Comparison of ENCODE assay signal across 1 fruit fly cellular context in genomic region chrX:10474625-10475024, dm6.
TF ChIP-seq lines count a peak whose summit lies in the region.

Gene nocte, minus strand, starts transcription at chrX:10474675.

TF ChIP-seq in whole organism, embryonic, 481 proteins besides CTCF, POLR2A, EP300 and RAD21 (continued from another document):
- TF ChIP-seq vnd (GFP tag; IDR thresholded peaks at IDR 0.05; lab: Robert Waterston, UW; ENCODE audit: partially characterized antibody) (peak; percentile 48; the same call in 2 of the 3 replicates), tio (GFP tag; optimal IDR thresholded peaks at IDR 0.05; lab: Kevin White, UChicago) (no peak), kni (GFP tag; optimal IDR thresholded peaks at IDR 0.05; lab: Kevin White, UChicago) (no peak), en (GFP tag; optimal IDR thresholded peaks at IDR 0.05; lab: Kevin White, UChicago) (no peak), CG9932 (GFP tag; IDR thresholded peaks at IDR 0.05; lab: Robert Waterston, UW) (peak; percentile 21; the same call in 1 of the 2 replicates), CG32772 (GFP tag; IDR thresholded peaks at IDR 0.05; lab: Robert Waterston, UW) (no peak), CG32767 (GFP tag; IDR thresholded peaks at IDR 0.05; lab: Robert Waterston, UW) (peak; percentile 87), sqz (GFP tag; optimal IDR thresholded peaks at IDR 0.05; lab: Kevin White, UChicago) (peak; percentile 0), Myb (GFP tag; optimal IDR thresholded peaks at IDR 0.05; lab: Kevin White, UChicago) (peak; percentile 16), prd (optimal IDR thresholded peaks at IDR 0.05; lab: Kevin White, UChicago) (no peak), prd (GFP tag; IDR thresholded peaks at IDR 0.05; lab: Robert Waterston, UW) (no peak), ci (GFP tag; IDR thresholded peaks at IDR 0.05; lab: Robert Waterston, UW) (0 out of 3 replicates have a peak, but pooled peaks have one; percentile 6), lola (GFP tag; optimal IDR thresholded peaks at IDR 0.05; lab: Kevin White, UChicago) (no peak), CG10462 (GFP tag; optimal IDR thresholded peaks at IDR 0.05; lab: Kevin White, UChicago) (no peak), CG12942 (GFP tag; optimal IDR thresholded peaks at IDR 0.05; lab: Kevin White, UChicago) (no peak), Fer3 (tag; optimal IDR thresholded peaks at IDR 0.05; lab: Kevin White, UChicago) (no peak), cwo (GFP tag; optimal IDR thresholded peaks at IDR 0.05; lab: Kevin White, UChicago) (no peak), fru (optimal IDR thresholded peaks at IDR 0.05; lab: Kevin White, UChicago) (no peak), Sry-δ (GFP tag; optimal IDR thresholded peaks at IDR 0.05; lab: Kevin White, UChicago) (peak; percentile 66), mld (GFP tag; IDR thresholded peaks at IDR 0.05; lab: Robert Waterston, UW; ENCODE audit: partially characterized antibody) (no peak), PHDP (tag; optimal IDR thresholded peaks at IDR 0.05; lab: Kevin White, UChicago) (no peak), CG4820 (GFP tag; optimal IDR thresholded peaks at IDR 0.05; lab: Kevin White, UChicago) (no peak), CG6272 (GFP tag; IDR thresholded peaks at IDR 0.05; lab: Robert Waterston, UW) (no peak), repo (GFP tag; optimal IDR thresholded peaks at IDR 0.05; lab: Kevin White, UChicago) (no peak), pita (GFP tag; optimal IDR thresholded peaks at IDR 0.05; lab: Kevin White, UChicago) (no peak), HLH4C (GFP tag; IDR thresholded peaks at IDR 0.05; lab: Robert Waterston, UW; ENCODE audit: partially characterized antibody) (0 out of 3 replicates have a peak, but pooled peaks have one; percentile 46), Ets65A (GFP tag; lab: Kevin White, UChicago) (peak; percentile 88), zfh2 (GFP tag; optimal IDR thresholded peaks at IDR 0.05; lab: Kevin White, UChicago) (peak; percentile 42), ind (GFP tag; optimal IDR thresholded peaks at IDR 0.05; lab: Kevin White, UChicago) (peak; percentile 24), CG43689 (GFP tag; IDR thresholded peaks at IDR 0.05; lab: Robert Waterston, UW) (no peak), Atf3 (GFP tag; optimal IDR thresholded peaks at IDR 0.05; lab: Kevin White, UChicago) (no peak), CG8765 (GFP tag; IDR thresholded peaks at IDR 0.05; lab: Robert Waterston, UW) (no peak), CG13296 (GFP tag; optimal IDR thresholded peaks at IDR 0.05; lab: Kevin White, UChicago) (no peak), sug (tag; optimal IDR thresholded peaks at IDR 0.05; lab: Kevin White, UChicago) (peak; percentile 33), kah (GFP tag; optimal IDR thresholded peaks at IDR 0.05; lab: Kevin White, UChicago) (no peak), CG34422 (GFP tag; IDR thresholded peaks at IDR 0.05; lab: Robert Waterston, UW) (no peak), CG10543 (GFP tag; optimal IDR thresholded peaks at IDR 0.05; lab: Kevin White, UChicago) (no peak), ro (GFP tag; IDR thresholded peaks at IDR 0.05; lab: Robert Waterston, UW) (no peak), inv (GFP tag; IDR thresholded peaks at IDR 0.05; lab: Robert Waterston, UW; ENCODE audit: partially characterized antibody) (0 out of 2 replicates have a peak, but pooled peaks have one; percentile 10), phol (tag; optimal IDR thresholded peaks at IDR 0.05; lab: Kevin White, UChicago) (peak; percentile 53), CG3281 (GFP tag; optimal IDR thresholded peaks at IDR 0.05; lab: Kevin White, UChicago) (no peak), Dref (GFP tag; IDR thresholded peaks at IDR 0.05; lab: Robert Waterston, UW) (peak; percentile 64), knrl (GFP tag; IDR thresholded peaks at IDR 0.05; lab: Robert Waterston, UW; ENCODE audit: partially characterized antibody) (peak; percentile 58; the same call in 2 of the 3 replicates), Lhr (GFP tag; optimal IDR thresholded peaks at IDR 0.05; lab: Kevin White, UChicago) (peak; percentile 18), CG17612 (GFP tag; IDR thresholded peaks at IDR 0.05; lab: Robert Waterston, UW) (no peak), CG17912 (GFP tag; optimal IDR thresholded peaks at IDR 0.05; lab: Kevin White, UChicago) (no peak), CG6175 (GFP tag; IDR thresholded peaks at IDR 0.05; lab: Robert Waterston, UW) (no peak), CG30020 (tag; optimal IDR thresholded peaks at IDR 0.05; lab: Kevin White, UChicago) (peak; percentile 20), CG34224 (GFP tag; IDR thresholded peaks at IDR 0.05; lab: Robert Waterston, UW; ENCODE audit: partially characterized antibody) (no peak), mam (GFP tag; optimal IDR thresholded peaks at IDR 0.05; lab: Kevin White, UChicago) (peak; percentile 44), Lpt (GFP tag; optimal IDR thresholded peaks at IDR 0.05; lab: Kevin White, UChicago) (no peak), Awh (GFP tag; IDR thresholded peaks at IDR 0.05; lab: Robert Waterston, UW) (no peak), nerfin-2 (GFP tag; IDR thresholded peaks at IDR 0.05; lab: Robert Waterston, UW; ENCODE audit: partially characterized antibody) (0 out of 2 replicates have a peak, but pooled peaks have one; percentile 12), CG2889 (GFP tag; IDR thresholded peaks at IDR 0.05; lab: Robert Waterston, UW) (no peak; the same call in 2 of the 3 replicates), caup (GFP tag; optimal IDR thresholded peaks at IDR 0.05; lab: Kevin White, UChicago; ENCODE audit: severe bottlenecking) (no peak), CG17802 (tag; optimal IDR thresholded peaks at IDR 0.05; lab: Kevin White, UChicago) (no peak), CG2875 (GFP tag; optimal IDR thresholded peaks at IDR 0.05; lab: Kevin White, UChicago) (no peak), CG33213 (GFP tag; optimal IDR thresholded peaks at IDR 0.05; lab: Kevin White, UChicago) (peak; percentile 1), Eip74EF (GFP tag; optimal IDR thresholded peaks at IDR 0.05; lab: Kevin White, UChicago) (no peak), trem (tag; optimal IDR thresholded peaks at IDR 0.05; lab: Kevin White, UChicago) (peak; percentile 65), pb (GFP tag; optimal IDR thresholded peaks at IDR 0.05; lab: Kevin White, UChicago) (no peak), jumu (GFP tag; optimal IDR thresholded peaks at IDR 0.05; lab: Kevin White, UChicago) (no peak), CG18599 (GFP tag; optimal IDR thresholded peaks at IDR 0.05; lab: Kevin White, UChicago) (no peak), salm (tag; optimal IDR thresholded peaks at IDR 0.05; lab: Kevin White, UChicago) (no peak), insv (GFP tag; optimal IDR thresholded peaks at IDR 0.05; lab: Kevin White, UChicago) (peak in 1 of 2 experiments; percentile 66), psq (GFP tag; optimal IDR thresholded peaks at IDR 0.05; lab: Kevin White, UChicago) (no peak), CG30403 (GFP tag; optimal IDR thresholded peaks at IDR 0.05; lab: Kevin White, UChicago) (peak; percentile 21), Bgb (GFP tag; IDR thresholded peaks at IDR 0.05; lab: Robert Waterston, UW; ENCODE audit: partially characterized antibody) (peak; percentile 57), aop (GFP tag; IDR thresholded peaks at IDR 0.05; lab: Robert Waterston, UW) (no peak), CoRest (tag; optimal IDR thresholded peaks at IDR 0.05; lab: Kevin White, UChicago) (peak; percentile 30), Side (GFP tag; optimal IDR thresholded peaks at IDR 0.05; lab: Kevin White, UChicago) (no peak), D (optimal IDR thresholded peaks at IDR 0.05; lab: Kevin White, UChicago) (no peak), D (GFP tag; optimal IDR thresholded peaks at IDR 0.05; lab: Kevin White, UChicago) (no peak), CG6813 (GFP tag; optimal IDR thresholded peaks at IDR 0.05; lab: Kevin White, UChicago) (no peak)
TF ChIP-seq in whole organism, embryonic: peak in this region for 89.
